Fruit fly (Drosophila melanogaster): ENCODE data around the gene Cox17.

Gene Cox17

DNA sequence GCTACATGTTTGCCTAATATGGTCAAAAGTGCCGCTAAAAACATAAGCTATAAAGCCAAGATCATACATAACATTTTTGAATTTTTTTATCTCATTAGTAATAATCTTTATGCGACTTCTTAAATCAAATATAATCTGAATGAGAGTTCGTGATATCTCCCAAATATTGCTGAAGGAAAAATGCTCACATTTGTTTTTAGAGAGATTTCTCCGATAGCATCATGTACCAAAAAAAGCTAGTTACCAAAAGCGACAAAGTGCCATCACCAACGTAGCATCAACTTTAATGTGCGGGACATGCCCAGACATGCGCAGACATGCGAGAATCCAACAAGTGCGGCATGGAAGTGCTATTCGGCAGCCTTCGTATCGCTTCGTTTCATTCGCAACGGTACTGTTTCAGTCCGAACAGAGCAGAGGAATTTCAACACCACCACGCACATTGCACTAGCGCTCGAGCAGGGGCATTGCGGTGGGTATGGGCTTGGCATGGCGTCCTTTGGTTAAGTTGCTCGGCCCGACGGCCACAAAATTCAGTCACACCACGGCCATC, 4.7 kb upstream of the Cox17 start, which contains the start of gene Rab3-GEF:
Gene Rab3-GEF, plus strand, starts transcription at position 537 of the 553 bp plus-strand sequence.
- TF ChIP-seq Fer1 (GFP tag; optimal IDR thresholded peaks at IDR 0.05) (no peak), fd96Cb (tag; optimal IDR thresholded peaks at IDR 0.05) (no peak), grn (GFP tag; optimal IDR thresholded peaks at IDR 0.05) (no peak), Oaz (GFP tag; IDR thresholded peaks at IDR 0.05) (no peak), sens (GFP tag) (peak; percentile 24), ato (GFP tag; IDR thresholded peaks at IDR 0.05; ENCODE audit: partially characterized antibody) (no peak), CG6272 (GFP tag; IDR thresholded peaks at IDR 0.05) (no peak), pan (optimal IDR thresholded peaks at IDR 0.05) (no peak), pan (GFP tag; optimal IDR thresholded peaks at IDR 0.05 in 1 of 2, IDR thresholded peaks at IDR 0.05 in 1 of 2) (no peak), Gsc (GFP tag; IDR thresholded peaks at IDR 0.05) (no peak), CG7928 (GFP tag; optimal IDR thresholded peaks at IDR 0.05) (no peak), ind (GFP tag; optimal IDR thresholded peaks at IDR 0.05) (no peak), unpg (GFP tag; optimal IDR thresholded peaks at IDR 0.05) (no peak), CG4730 (GFP tag; IDR thresholded peaks at IDR 0.05) (no peak), BEAF-32 (GFP tag; optimal IDR thresholded peaks at IDR 0.05) (peak; percentile 18), CG14441 (GFP tag; IDR thresholded peaks at IDR 0.05) (no peak), lilli (GFP tag; optimal IDR thresholded peaks at IDR 0.05) (no peak), Ravus (GFP tag; IDR thresholded peaks at IDR 0.05) (no peak), Abd-B (GFP tag; optimal IDR thresholded peaks at IDR 0.05) (no peak), slou (GFP tag; optimal IDR thresholded peaks at IDR 0.05) (no peak), Sry-β (GFP tag; optimal IDR thresholded peaks at IDR 0.05) (peak; percentile 64), CG10366 (GFP tag; IDR thresholded peaks at IDR 0.05) (no peak), odd (GFP tag; optimal IDR thresholded peaks at IDR 0.05) (no peak), abd-A (tag; optimal IDR thresholded peaks at IDR 0.05) (peak; percentile 34), CG2199 (GFP tag; IDR thresholded peaks at IDR 0.05) (no peak), CG13894 (tag; optimal IDR thresholded peaks at IDR 0.05) (peak; percentile 11), CrebB (tag; optimal IDR thresholded peaks at IDR 0.05) (no peak), CG33213 (GFP tag; optimal IDR thresholded peaks at IDR 0.05) (no peak), ewg (GFP tag; optimal IDR thresholded peaks at IDR 0.05) (peak; percentile 92), CG7372 (GFP tag; IDR thresholded peaks at IDR 0.05) (no peak), kni (GFP tag; optimal IDR thresholded peaks at IDR 0.05) (no peak), ssp (GFP tag; IDR thresholded peaks at IDR 0.05) (no peak), row (GFP tag; IDR thresholded peaks at IDR 0.05) (peak; percentile 53; the same call in 2 of the 3 replicates), seq (GFP tag; IDR thresholded peaks at IDR 0.05) (no peak), CG17361 (GFP tag; IDR thresholded peaks at IDR 0.05) (no peak), Vsx1 (GFP tag; optimal IDR thresholded peaks at IDR 0.05) (no peak), Six4 (GFP tag; optimal IDR thresholded peaks at IDR 0.05) (no peak), Med (GFP tag) (peak; percentile 19), CG2202 (tag; optimal IDR thresholded peaks at IDR 0.05) (no peak), pita (GFP tag; optimal IDR thresholded peaks at IDR 0.05) (no peak), sima (GFP tag; optimal IDR thresholded peaks at IDR 0.05) (no peak), CG5180 (GFP tag; optimal IDR thresholded peaks at IDR 0.05) (peak; percentile 26), Deaf1 (tag; optimal IDR thresholded peaks at IDR 0.05) (peak; percentile 95), CG8944 (GFP tag; optimal IDR thresholded peaks at IDR 0.05) (no peak), Sry-δ (GFP tag; optimal IDR thresholded peaks at IDR 0.05) (peak; percentile 14), CG15479 (GFP tag; optimal IDR thresholded peaks at IDR 0.05) (peak; percentile 49), scrt (GFP tag; optimal IDR thresholded peaks at IDR 0.05) (peak; percentile 98), p53 (GFP tag; optimal IDR thresholded peaks at IDR 0.05) (peak; percentile 94), nerfin-1 (tag; optimal IDR thresholded peaks at IDR 0.05) (peak; percentile 93), CG11723 (GFP tag; optimal IDR thresholded peaks at IDR 0.05) (no peak), CG32532 (GFP tag; IDR thresholded peaks at IDR 0.05) (0 out of 2 replicates have a peak, but pooled peaks have one; percentile 10), aop (GFP tag; IDR thresholded peaks at IDR 0.05) (no peak)

Measured in whole organism, embryonic.